Worm (Caenorhabditis elegans): Measurements from ENCODE around the gene nhr-162.

nhr-162 gene

ce11 chrV:7021772-7022171 lies 30.1 kb upstream of the nhr-162 start, which contains the start of gene F20A1.4:
TSS of gene F20A1.4 (minus strand) at chrV:7021872.
- TF ChIP-seq fkh-8 (tag; optimal IDR thresholded peaks at IDR 0.05): no peak
- TF ChIP-seq hpl-2 (GFP tag; optimal IDR thresholded peaks at IDR 0.05): no peak
- no peak for TF ChIP-seq lin-14 (GFP tag; optimal IDR thresholded peaks at IDR 0.05)
- TF ChIP-seq tbx-2 (tag; optimal IDR thresholded peaks at IDR 0.05): no peak
- no peak for TF ChIP-seq nhr-47 (tag; optimal IDR thresholded peaks at IDR 0.05)
- no peak for TF ChIP-seq xbp-1 (tag; optimal IDR thresholded peaks at IDR 0.05)
- TF ChIP-seq dsc-1 (tag; optimal IDR thresholded peaks at IDR 0.05): peak; percentile 76
- no peak for TF ChIP-seq lir-3 (tag; optimal IDR thresholded peaks at IDR 0.05; ENCODE audit: poor library complexity)
- TF ChIP-seq vab-15 (tag; optimal IDR thresholded peaks at IDR 0.05): no peak

ce11 chrV:7017059-7017458 lies 25.4 kb upstream of the nhr-162 start, which contains the start of gene srsx-32:
TSS of gene srsx-32 (plus strand) at chrV:7017359.
- TF ChIP-seq grh-1 (GFP tag; IDR thresholded peaks at IDR 0.05): no peak

- no peak for TF ChIP-seq zip-4 (GFP tag; optimal IDR thresholded peaks at IDR 0.05)
- no peak for TF ChIP-seq ces-1 (GFP tag; optimal IDR thresholded peaks at IDR 0.05)
- TF ChIP-seq fkh-8 (tag; optimal IDR thresholded peaks at IDR 0.05): no peak
- no peak for TF ChIP-seq ama-1 (optimal IDR thresholded peaks at IDR 0.05)
- no peak for TF ChIP-seq hlh-4 (tag; optimal IDR thresholded peaks at IDR 0.05)
- TF ChIP-seq nhr-84 (tag; optimal IDR thresholded peaks at IDR 0.05): no peak
- TF ChIP-seq grh-1 (GFP tag; IDR thresholded peaks at IDR 0.05): no peak
- TF ChIP-seq dpl-1 (GFP tag; optimal IDR thresholded peaks at IDR 0.05): no peak
- no peak for TF ChIP-seq aha-1 (tag; optimal IDR thresholded peaks at IDR 0.05)
- no peak for TF ChIP-seq unc-130 (tag; optimal IDR thresholded peaks at IDR 0.05)
Observed at ce11 chrV:7015872-7016271, 24.2 kb upstream of the nhr-162 start, which contains the start of gene C33G8.13. TSS of gene C33G8.13 (minus strand) at chrV:7015972.

ce11 chrV:7012617-7013016 lies 20.9 kb upstream of the nhr-162 start, which contains the start of gene srw-127:
TSS of gene srw-127 (plus strand) at chrV:7012917.
- TF ChIP-seq grh-1 (GFP tag; IDR thresholded peaks at IDR 0.05) (no peak), lin-35 (GFP tag; optimal IDR thresholded peaks at IDR 0.05) (no peak), nhr-12 (tag; optimal IDR thresholded peaks at IDR 0.05) (no peak), mef-2 (tag; optimal IDR thresholded peaks at IDR 0.05) (no peak), isw-1 (GFP tag; IDR thresholded peaks at IDR 0.05) (no peak), nhr-19 (GFP tag; conservative IDR thresholded peaks at IDR 0.05) (no peak), ceh-8 (GFP tag; optimal IDR thresholded peaks at IDR 0.05) (no peak), jun-1 (tag; optimal IDR thresholded peaks at IDR 0.05) (no peak), rnt-1 (tag; optimal IDR thresholded peaks at IDR 0.05) (no peak), pax-3 (tag; optimal IDR thresholded peaks at IDR 0.05) (no peak), fkh-4 (tag; optimal IDR thresholded peaks at IDR 0.05; ENCODE audit: borderline replicate concordance) (no peak), elt-3 (tag; optimal IDR thresholded peaks at IDR 0.05) (no peak), aha-1 (tag; optimal IDR thresholded peaks at IDR 0.05) (no peak), ceh-88 (GFP tag; IDR thresholded peaks at IDR 0.05) (no peak), C16A3.4 (tag; optimal IDR thresholded peaks at IDR 0.05) (no peak), unc-86 (tag; optimal IDR thresholded peaks at IDR 0.05) (no peak), lir-3 (tag; optimal IDR thresholded peaks at IDR 0.05; ENCODE audit: poor library complexity) (no peak)

- TF ChIP-seq pqm-1 (tag; optimal IDR thresholded peaks at IDR 0.05) (no peak), irx-1 (tag; optimal IDR thresholded peaks at IDR 0.05) (no peak), sptf-1 (tag; optimal IDR thresholded peaks at IDR 0.05) (no peak), efl-1 (optimal IDR thresholded peaks at IDR 0.05) (no peak), efl-1 (GFP tag; optimal IDR thresholded peaks at IDR 0.05 in 1 of 2) (peak in 1 of 2 experiments; percentile 31), nhr-47 (tag; optimal IDR thresholded peaks at IDR 0.05) (no peak), ceh-8 (GFP tag; optimal IDR thresholded peaks at IDR 0.05) (no peak), blmp-1 (tag; optimal IDR thresholded peaks at IDR 0.05) (no peak)
Observed at ce11 chrV:7009461-7009860, 17.8 kb upstream of the nhr-162 start, which contains the start of gene C33G8.2. TSS of gene C33G8.2 (plus strand) at chrV:7009761.
